Worm (Caenorhabditis elegans) whole organism, midembryonic: ENCODE results near the gene pyt-1.

ENCODE experiments used
- cog-1 ChIP-seq: sonication (generic microtip); optimal IDR thresholded peaks from 2 replicates; lab custom pipeline; 2016; ENCODE audit warnings: missing genetic modification characterization, missing compliant biosample characterization
- flt-1 ChIP-seq: fragments of 200-800 bp; sonication (Bioruptor generic); IDR thresholded peaks from 2 replicates; pipeline ENCODE4 v1.3.6; 2022; ENCODE audit warnings: missing genetic modification characterization, missing compliant biosample characterization
- klf-2 ChIP-seq: fragments of 200-800 bp; sonication (Bioruptor generic); conservative IDR thresholded peaks from 2 replicates; pipeline ENCODE4 v1.3.6; 2022; ENCODE audit warnings: missing genetic modification reagents, missing genetic modification characterization, missing compliant biosample characterization
- tab-1 ChIP-seq: fragments of 200-800 bp; sonication (Bioruptor generic); IDR thresholded peaks from 2 replicates; pipeline ENCODE4 v1.3.6; 2022; ENCODE audit warnings: missing genetic modification characterization, missing compliant biosample characterization
- ztf-29 ChIP-seq: fragments of 200-800 bp; sonication (Bioruptor generic); IDR thresholded peaks from 2 replicates; pipeline ENCODE4 v1.3.6; 2022; ENCODE audit warnings: missing genetic modification reagents, missing genetic modification characterization, missing compliant biosample characterization

- TF ChIP-seq ztf-29 (GFP tag; lab: Robert Waterston, UW) (no peak), cog-1 (no peak), tab-1 (no peak), klf-2 (GFP tag; lab: Robert Waterston, UW) (no peak), flt-1 (GFP tag; lab: Robert Waterston, UW) (no peak)
Measured at ce11 chrV:10185719-10186118, 43.4 kb downstream of the pyt-1 start, which contains the start of gene ZK856.18.
